Worm (Caenorhabditis elegans) whole organism, L2 larva: ENCODE data around the gene C30G12.2.

Experiments used
- C34F6.9 ChIP-seq: fragments of 150-350 bp; optimal IDR thresholded peaks from 2 replicates; lab custom pipeline; 2014; ENCODE audit warnings: missing biosample characterization, missing genetic modification characterization
- F13H6.1 ChIP-seq: sonication (generic microtip); optimal IDR thresholded peaks from 2 replicates; lab custom pipeline; 2016; ENCODE audit warnings: missing genetic modification characterization, missing compliant biosample characterization
- R02D3.7 ChIP-seq: fragments of 150-350 bp; optimal IDR thresholded peaks from 2 replicates; lab custom pipeline; 2014; ENCODE audit warnings: missing biosample characterization, missing genetic modification characterization
- Y55F3AM.14 ChIP-seq: fragments of 200-800 bp; sonication (Bioruptor generic); optimal IDR thresholded peaks from 2 replicates; lab custom pipeline; 2018; ENCODE audit warnings: mild to moderate bottlenecking, missing genetic modification characterization, missing compliant biosample characterization
- ZK546.5 ChIP-seq: sonication (generic microtip); optimal IDR thresholded peaks from 2 replicates; lab custom pipeline; 2017; ENCODE audit warnings: missing biosample characterization, missing genetic modification characterization
- alr-1 ChIP-seq: fragments of 150-350 bp; optimal IDR thresholded peaks from 2 replicates; lab custom pipeline; 2014; ENCODE audit warnings: missing biosample characterization, missing genetic modification characterization
- aly-2 ChIP-seq: fragments of 150-350 bp; optimal IDR thresholded peaks from 2 replicates; lab custom pipeline; 2014; ENCODE audit warnings: missing biosample characterization, missing genetic modification characterization
- ama-1 ChIP-seq: fragments of 150-350 bp; optimal IDR thresholded peaks from 2 replicates; lab custom pipeline; 2018; ENCODE audit warnings: inconsistent platforms
- blmp-1 ChIP-seq: sonication (generic microtip); optimal IDR thresholded peaks from 2 replicates; lab custom pipeline; 2017; ENCODE audit warnings: missing genetic modification characterization, mild to moderate bottlenecking, missing compliant biosample characterization, antibody characterized with exemption, moderate library complexity; ENCODE audit not compliant: insufficient read depth
- ceh-82 ChIP-seq: fragments of 150-350 bp; optimal IDR thresholded peaks from 2 replicates; lab custom pipeline; 2014; ENCODE audit warnings: missing biosample characterization, missing genetic modification characterization
- crh-2 ChIP-seq: sonication (generic microtip); optimal IDR thresholded peaks from 2 replicates; lab custom pipeline; 2017; ENCODE audit warnings: missing biosample characterization, missing genetic modification characterization
- dmd-4 ChIP-seq: sonication (generic microtip); optimal IDR thresholded peaks from 2 replicates; lab custom pipeline; 2017; ENCODE audit warnings: missing biosample characterization, missing genetic modification characterization
- egl-27 ChIP-seq: sonication (generic microtip); optimal IDR thresholded peaks from 3 replicates; lab custom pipeline; 2017; ENCODE audit warnings: missing biosample characterization, missing genetic modification reagents, missing genetic modification characterization
- elt-3 ChIP-seq: sonication (generic microtip); optimal IDR thresholded peaks from 2 replicates; lab custom pipeline; 2017; ENCODE audit warnings: missing biosample characterization, missing genetic modification characterization
- fos-1 ChIP-seq: fragments of 150-350 bp; optimal IDR thresholded peaks from 2 replicates; lab custom pipeline; 2014; ENCODE audit warnings: missing biosample characterization, missing genetic modification characterization
- lin-11 ChIP-seq: fragments of 150-350 bp; sonication (generic microtip); optimal IDR thresholded peaks from 2 replicates; lab custom pipeline; 2014; ENCODE audit warnings: missing biosample characterization, missing genetic modification characterization, inconsistent platforms, mixed read lengths
- lin-13 ChIP-seq: fragments of 150-350 bp; optimal IDR thresholded peaks from 2 replicates; lab custom pipeline; 2014; ENCODE audit warnings: missing biosample characterization, missing genetic modification reagents, missing genetic modification characterization
- lin-39 ChIP-seq: fragments of 150-350 bp; optimal IDR thresholded peaks from 2 replicates; lab custom pipeline; 2014; ENCODE audit warnings: missing biosample characterization, missing genetic modification reagents, missing genetic modification characterization
- lsy-2 ChIP-seq, 2 experiments: fragments of 150-350 bp in 1 of 2; sonication (generic microtip) in 1 of 2; optimal IDR thresholded peaks; 2 replicates each; lab custom pipeline; 2014 to 2017; ENCODE audit warnings: missing biosample characterization in 2 of 2, missing genetic modification characterization in 2 of 2
- mab-5 ChIP-seq: fragments of 150-350 bp; optimal IDR thresholded peaks from 2 replicates; lab custom pipeline; 2014; ENCODE audit warnings: missing biosample characterization, missing genetic modification characterization
- mbf-1 ChIP-seq: sonication (generic microtip); optimal IDR thresholded peaks from 2 replicates; lab custom pipeline; 2017; ENCODE audit warnings: missing biosample characterization, missing genetic modification characterization
- mdl-1 ChIP-seq, 2 experiments: fragments of 150-350 bp in 1 of 2; sonication (generic microtip) in 1 of 2; optimal IDR thresholded peaks; 2 replicates each; lab custom pipeline; 2017; ENCODE audit warnings: missing biosample characterization in 2 of 2, missing genetic modification characterization in 2 of 2
- nhr-10 ChIP-seq: sonication (generic microtip); optimal IDR thresholded peaks from 2 replicates; lab custom pipeline; 2017; ENCODE audit warnings: missing biosample characterization, missing genetic modification characterization
- nhr-12 ChIP-seq: fragments of 150-350 bp; optimal IDR thresholded peaks from 2 replicates; lab custom pipeline; 2014; ENCODE audit warnings: missing biosample characterization, missing genetic modification characterization
- nhr-129 ChIP-seq: fragments of 150-350 bp; optimal IDR thresholded peaks from 2 replicates; lab custom pipeline; 2014; ENCODE audit warnings: missing biosample characterization, missing genetic modification characterization
- nhr-21 ChIP-seq: fragments of 150-350 bp; optimal IDR thresholded peaks from 2 replicates; lab custom pipeline; 2014; ENCODE audit warnings: missing biosample characterization, missing genetic modification characterization
- nhr-23 ChIP-seq: fragments of 150-350 bp; optimal IDR thresholded peaks from 2 replicates; lab custom pipeline; 2014; ENCODE audit warnings: missing biosample characterization, missing genetic modification reagents, missing genetic modification characterization
- nhr-237 ChIP-seq: fragments of 150-350 bp; optimal IDR thresholded peaks from 2 replicates; lab custom pipeline; 2014; ENCODE audit warnings: missing biosample characterization, missing genetic modification characterization
- nhr-25 ChIP-seq: fragments of 150-350 bp; sonication (generic microtip); optimal IDR thresholded peaks from 3 replicates; lab custom pipeline; 2014; ENCODE audit warnings: missing biosample characterization, missing genetic modification characterization
- nhr-6 ChIP-seq: fragments of 150-350 bp; optimal IDR thresholded peaks from 2 replicates; lab custom pipeline; 2014; ENCODE audit warnings: missing biosample characterization, missing genetic modification characterization
- nhr-77 ChIP-seq: fragments of 150-350 bp; optimal IDR thresholded peaks from 2 replicates; lab custom pipeline; 2014; ENCODE audit warnings: missing biosample characterization, missing genetic modification characterization
- peb-1 ChIP-seq: fragments of 150-350 bp; optimal IDR thresholded peaks from 2 replicates; lab custom pipeline; 2014; ENCODE audit warnings: missing biosample characterization, missing genetic modification characterization
- sem-4 ChIP-seq: fragments of 150-350 bp; optimal IDR thresholded peaks from 2 replicates; lab custom pipeline; 2014; ENCODE audit warnings: missing biosample characterization, missing genetic modification reagents, missing genetic modification characterization
- skn-1 ChIP-seq: sonication (generic microtip); optimal IDR thresholded peaks from 2 replicates; lab custom pipeline; 2017; ENCODE audit warnings: missing biosample characterization, missing genetic modification characterization
- sma-3 ChIP-seq: sonication (generic microtip); optimal IDR thresholded peaks from 2 replicates; lab custom pipeline; 2016; ENCODE audit warnings: missing genetic modification reagents, missing genetic modification characterization, missing compliant biosample characterization
- sma-9 ChIP-seq, 2 experiments: fragments of 150-350 bp in 1 of 2; sonication (generic microtip) in 1 of 2; optimal IDR thresholded peaks; 2 replicates each; lab custom pipeline; 2014 to 2016; ENCODE audit warnings: missing genetic modification characterization in 2 of 2, mild to moderate bottlenecking in 1 of 2, missing biosample characterization in 1 of 2, missing compliant biosample characterization in 1 of 2, missing genetic modification reagents in 1 of 2, moderate library complexity in 1 of 2
- snpc-4 ChIP-seq: fragments of 150-350 bp; optimal IDR thresholded peaks from 2 replicates; lab custom pipeline; 2014; ENCODE audit warnings: missing biosample characterization, missing genetic modification characterization
- unc-39 ChIP-seq: fragments of 150-350 bp; optimal IDR thresholded peaks from 2 replicates; lab custom pipeline; 2014; ENCODE audit warnings: missing biosample characterization, missing genetic modification characterization
- unc-55 ChIP-seq: fragments of 150-350 bp; sonication (generic microtip); optimal IDR thresholded peaks from 3 replicates; lab custom pipeline; 2014; ENCODE audit warnings: missing biosample characterization, missing genetic modification reagents, missing genetic modification characterization
- unc-62 ChIP-seq: fragments of 150-350 bp; optimal IDR thresholded peaks from 2 replicates; lab custom pipeline; 2014; ENCODE audit warnings: missing biosample characterization, missing genetic modification reagents, missing genetic modification characterization
- ztf-1 ChIP-seq: fragments of 200-800 bp; sonication (Bioruptor generic); conservative IDR thresholded peaks from 2 replicates; pipeline ENCODE4 v1.3.6; 2022; ENCODE audit warnings: missing genetic modification characterization, missing compliant biosample characterization
- ztf-4 ChIP-seq: fragments of 150-350 bp; optimal IDR thresholded peaks from 2 replicates; lab custom pipeline; 2014; ENCODE audit warnings: missing biosample characterization, missing genetic modification characterization

The C30G12.2 gene

DNA sequence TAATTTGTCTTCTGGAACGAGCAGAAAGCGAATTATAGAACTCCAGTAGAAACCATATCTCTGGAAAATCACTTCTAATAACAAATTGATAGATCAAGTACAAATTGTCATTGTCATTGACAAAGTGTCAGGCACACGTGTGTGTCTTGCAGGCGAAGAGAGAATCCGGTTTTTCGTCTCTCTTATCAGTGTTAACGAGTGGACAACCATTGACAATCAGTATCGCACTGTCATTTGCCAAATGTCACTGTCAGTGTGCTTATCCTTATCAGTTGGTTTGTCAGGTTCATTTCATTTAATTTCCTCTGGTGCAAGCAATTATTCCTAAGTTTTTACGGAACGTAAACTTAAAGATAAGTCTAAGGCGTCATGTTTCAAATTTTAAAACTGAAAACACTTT, 16.7 kb upstream of the C30G12.2 start:
- TF ChIP-seq mbf-1 (tag; lab: Kevin White, UChicago) = no peak
- peak; percentile 51 for TF ChIP-seq nhr-21
- TF ChIP-seq sma-9 (GFP tag; optimal IDR thresholded peaks at IDR 0.05; lab: Kevin White, UChicago) = peak; percentile 57
- no peak for TF ChIP-seq sma-9 (tag; optimal IDR thresholded peaks at IDR 0.05; lab: Kevin White, UChicago)
- TF ChIP-seq crh-2 (tag; lab: Kevin White, UChicago) = peak; percentile 63
- TF ChIP-seq Y55F3AM.14 (GFP tag; lab: Kevin White, UChicago) = no peak
- TF ChIP-seq fos-1 (tag; lab: Kevin White, UChicago) = peak; percentile 80
- no peak for TF ChIP-seq R02D3.7 (tag; lab: Kevin White, UChicago)
- no peak for TF ChIP-seq peb-1 (tag; lab: Kevin White, UChicago)

DNA sequence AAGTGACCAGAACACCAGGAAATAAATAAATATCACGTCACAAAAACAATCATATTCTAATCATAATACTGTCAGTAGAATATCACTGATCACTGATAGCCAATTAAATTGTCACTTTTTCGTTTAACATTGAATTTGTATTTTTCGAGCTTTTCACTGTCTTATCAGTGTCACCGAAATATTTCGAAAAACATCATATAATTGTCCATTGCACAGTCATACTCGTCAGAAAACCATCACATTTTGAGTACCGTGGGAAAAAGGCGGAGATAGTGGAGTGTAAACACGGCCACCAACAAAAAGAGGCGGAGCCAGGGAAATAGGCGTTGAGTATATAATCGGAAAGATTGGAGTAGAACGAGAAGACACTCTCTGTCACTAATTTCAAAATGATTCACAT, 13.0 kb upstream of the C30G12.2 start:
- TF ChIP-seq F13H6.1 (tag; lab: Kevin White, UChicago) (peak; percentile 32), skn-1 (tag; lab: Kevin White, UChicago) (peak; percentile 7), ZK546.5 (no peak), crh-2 (tag; lab: Kevin White, UChicago) (peak; percentile 29), sma-9 (GFP tag; optimal IDR thresholded peaks at IDR 0.05; lab: Kevin White, UChicago) (peak; percentile 39), sma-9 (tag; optimal IDR thresholded peaks at IDR 0.05; lab: Kevin White, UChicago) (no peak), fos-1 (tag; lab: Kevin White, UChicago) (peak; percentile 83), peb-1 (tag; lab: Kevin White, UChicago) (no peak)
- TF ChIP-seq, all 48 proteins: peak for 5

- no peak for TF ChIP-seq dmd-4
- no peak for TF ChIP-seq snpc-4 (tag; lab: Kevin White, UChicago)
- peak; percentile 19 for TF ChIP-seq sma-3 (GFP tag; lab: Kevin White, UChicago)
- peak; percentile 52 for TF ChIP-seq crh-2 (tag; lab: Kevin White, UChicago)
- peak; percentile 69 for TF ChIP-seq blmp-1 (tag; lab: Kevin White, UChicago)
- TF ChIP-seq fos-1 (tag; lab: Kevin White, UChicago) = peak; percentile 15
- peak in 1 of 2 experiments; percentile 2 for TF ChIP-seq lsy-2 (tag; optimal IDR thresholded peaks at IDR 0.05; lab: Kevin White, UChicago)
- TF ChIP-seq nhr-21 = peak; percentile 68
- no peak for TF ChIP-seq nhr-129 (tag; lab: Kevin White, UChicago)
- peak; percentile 84 for TF ChIP-seq sma-9 (GFP tag; optimal IDR thresholded peaks at IDR 0.05; lab: Kevin White, UChicago)
- no peak for TF ChIP-seq sma-9 (tag; optimal IDR thresholded peaks at IDR 0.05; lab: Kevin White, UChicago)
- no peak for TF ChIP-seq lin-39 (tag; lab: Kevin White, UChicago)
- TF ChIP-seq mab-5 (tag; lab: Kevin White, UChicago) = no peak
- TF ChIP-seq C34F6.9 = no peak
- peak in 1 of 2 experiments; percentile 27 for TF ChIP-seq mdl-1 (tag; optimal IDR thresholded peaks at IDR 0.05; lab: Kevin White, UChicago)
- TF ChIP-seq ztf-1 (GFP tag; lab: Robert Waterston, UW) = no peak
- TF ChIP-seq nhr-25 (tag; lab: Kevin White, UChicago) = peak; percentile 70
- no peak for TF ChIP-seq egl-27 (tag; lab: Kevin White, UChicago)
These were observed 12.3 kb upstream of the C30G12.2 start for ce11 chrII:7277925-7278324.

DNA sequence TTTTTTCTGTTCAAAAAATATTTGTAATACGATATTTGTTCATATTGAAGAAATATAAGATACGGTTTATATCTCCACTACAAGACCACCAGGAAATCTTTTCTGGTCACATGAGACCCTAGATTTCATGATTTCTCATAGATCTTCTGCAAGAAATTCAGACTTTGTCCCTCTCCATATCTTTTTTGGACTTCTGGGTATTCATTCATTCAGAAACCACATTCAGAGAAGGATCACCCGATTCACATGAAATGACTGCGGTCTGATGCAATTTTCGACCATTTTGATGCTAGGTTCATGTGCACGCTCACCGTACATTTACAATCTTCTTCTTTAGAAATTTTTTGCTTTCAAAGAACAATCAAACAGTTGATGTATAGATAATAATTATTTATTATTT, 10.4 kb upstream of the C30G12.2 start:
- TF ChIP-seq dmd-4 = no peak
- peak; percentile 22 for TF ChIP-seq fos-1 (tag; lab: Kevin White, UChicago)
- TF ChIP-seq unc-55 = no peak
- TF ChIP-seq nhr-25 (tag; lab: Kevin White, UChicago) = no peak
- TF ChIP-seq nhr-21 = peak; percentile 77
- no peak for TF ChIP-seq unc-39 (tag; lab: Kevin White, UChicago)
- no peak for TF ChIP-seq aly-2
- TF ChIP-seq nhr-10 (tag; lab: Kevin White, UChicago) = no peak
- TF ChIP-seq ceh-82 (tag; lab: Kevin White, UChicago) = no peak
- no peak for TF ChIP-seq nhr-12
- no peak for TF ChIP-seq ama-1 (lab: Kevin White, UChicago)
- TF ChIP-seq nhr-6 (tag; lab: Kevin White, UChicago) = no peak
- no peak for TF ChIP-seq mdl-1 (tag; optimal IDR thresholded peaks at IDR 0.05; lab: Kevin White, UChicago)
- no peak for TF ChIP-seq mbf-1 (tag; lab: Kevin White, UChicago)
- TF ChIP-seq snpc-4 (tag; lab: Kevin White, UChicago) = no peak
- TF ChIP-seq mab-5 (tag; lab: Kevin White, UChicago) = no peak
- TF ChIP-seq blmp-1 (tag; lab: Kevin White, UChicago) = no peak
- no peak for TF ChIP-seq nhr-77 (tag; lab: Kevin White, UChicago)
- TF ChIP-seq sma-3 (GFP tag; lab: Kevin White, UChicago) = no peak
- TF ChIP-seq crh-2 (tag; lab: Kevin White, UChicago) = no peak
- TF ChIP-seq ZK546.5 = no peak
- TF ChIP-seq lsy-2 (tag; optimal IDR thresholded peaks at IDR 0.05; lab: Kevin White, UChicago) = no peak
- TF ChIP-seq unc-62 (GFP tag; lab: Kevin White, UChicago) = no peak
- no peak for TF ChIP-seq F13H6.1 (tag; lab: Kevin White, UChicago)
- no peak for TF ChIP-seq peb-1 (tag; lab: Kevin White, UChicago)
- no peak for TF ChIP-seq ztf-4 (tag; lab: Kevin White, UChicago)
- TF ChIP-seq nhr-237 = no peak
- peak; percentile 42 for TF ChIP-seq nhr-129 (tag; lab: Kevin White, UChicago)
- no peak for TF ChIP-seq sem-4
- TF ChIP-seq sma-9 (GFP tag; optimal IDR thresholded peaks at IDR 0.05; lab: Kevin White, UChicago) = peak; percentile 63
- no peak for TF ChIP-seq sma-9 (tag; optimal IDR thresholded peaks at IDR 0.05; lab: Kevin White, UChicago)
- no peak for TF ChIP-seq alr-1 (tag; lab: Kevin White, UChicago)
- TF ChIP-seq nhr-23 (tag; lab: Kevin White, UChicago) = no peak
- no peak for TF ChIP-seq lin-13 (GFP tag; lab: Kevin White, UChicago)
- TF ChIP-seq lin-11 = no peak
- TF ChIP-seq Y55F3AM.14 (GFP tag; lab: Kevin White, UChicago) = no peak
- no peak for TF ChIP-seq elt-3 (tag; lab: Kevin White, UChicago)
